Fruit fly (Drosophila melanogaster) whole organism, embryonic: Measurements from ENCODE around the gene CG10948.

Experiments used
- Abd-B ChIP-seq: fragments of 200-800 bp; sonication (Bioruptor generic); optimal IDR thresholded peaks from 2 replicates; lab custom pipeline; 2018; ENCODE audit warnings: missing biosample characterization, mild to moderate bottlenecking, missing genetic modification characterization, moderate library complexity
- Adf1 ChIP-seq: fragments of 200-800 bp; sonication (Bioruptor generic); IDR thresholded peaks from 2 replicates; pipeline ENCODE4 v1.3.6; 2022; ENCODE audit warnings: missing biosample characterization, missing genetic modification characterization
- Atf6 ChIP-seq: fragments of 200-800 bp; sonication (Bioruptor generic); IDR thresholded peaks from 2 replicates; pipeline ENCODE4 v1.3.6; 2022; ENCODE audit warnings: missing biosample characterization, missing genetic modification characterization
- Bgb ChIP-seq: fragments of 200-800 bp; sonication (Bioruptor generic); IDR thresholded peaks from 2 replicates; pipeline ENCODE4 v1.3.6; 2022; ENCODE audit warnings: missing biosample characterization, missing genetic modification characterization; ENCODE audit not compliant: partially characterized antibody
- Bteb2 ChIP-seq: fragments of 200-800 bp; sonication (Bioruptor generic); optimal IDR thresholded peaks from 2 replicates; lab custom pipeline; 2016; ENCODE audit warnings: missing biosample characterization, missing genetic modification characterization
- CG10274 ChIP-seq: fragments of 200-800 bp; sonication (Bioruptor generic); optimal IDR thresholded peaks from 3 replicates; lab custom pipeline; 2017; ENCODE audit warnings: missing biosample characterization, mild to moderate bottlenecking, missing genetic modification characterization
- CG11504 ChIP-seq: fragments of 200-800 bp; sonication (Bioruptor generic); optimal IDR thresholded peaks from 3 replicates; lab custom pipeline; 2019; ENCODE audit warnings: missing biosample characterization, mild to moderate bottlenecking, missing genetic modification characterization, moderate library complexity
- CG11560 ChIP-seq: fragments of 200-800 bp; sonication (Bioruptor generic); IDR thresholded peaks from 3 replicates; pipeline ENCODE4 v1.3.6; 2022; ENCODE audit warnings: missing biosample characterization, missing genetic modification characterization
- CG14050 ChIP-seq: fragments of 200-800 bp; sonication (Bioruptor generic); IDR thresholded peaks from 3 replicates; pipeline ENCODE4 v1.3.6; 2022; ENCODE audit warnings: missing biosample characterization, missing genetic modification characterization
- CG14710 ChIP-seq: fragments of 200-800 bp; sonication (Bioruptor generic); optimal IDR thresholded peaks from 3 replicates; lab custom pipeline; 2019; ENCODE audit warnings: missing biosample characterization, mild to moderate bottlenecking, missing genetic modification characterization, moderate library complexity
- CG14860 ChIP-seq: fragments of 200-800 bp; sonication (Bioruptor generic); IDR thresholded peaks from 3 replicates; pipeline ENCODE4 v1.3.6; 2022; ENCODE audit warnings: missing biosample characterization, missing genetic modification characterization; ENCODE audit not compliant: partially characterized antibody
- CG15073 ChIP-seq: fragments of 200-800 bp; sonication (Bioruptor generic); optimal IDR thresholded peaks from 2 replicates; lab custom pipeline; 2016; ENCODE audit warnings: missing biosample characterization, missing genetic modification characterization
- CG15479 ChIP-seq: fragments of 200-800 bp; sonication (Bioruptor generic); optimal IDR thresholded peaks from 3 replicates; lab custom pipeline; 2019; ENCODE audit warnings: missing biosample characterization, mild to moderate bottlenecking, missing genetic modification characterization, moderate library complexity
- CG17328 ChIP-seq: fragments of 200-800 bp; sonication (Bioruptor generic); IDR thresholded peaks from 2 replicates; pipeline ENCODE4 v1.3.6; 2022; ENCODE audit warnings: missing biosample characterization, missing genetic modification characterization
- CG18476 ChIP-seq: fragments of 200-800 bp; sonication (Bioruptor generic); optimal IDR thresholded peaks from 2 replicates; lab custom pipeline; 2016; ENCODE audit warnings: missing biosample characterization, mild to moderate bottlenecking, missing genetic modification characterization
- CG33557 ChIP-seq: fragments of 200-800 bp; sonication (Bioruptor generic); optimal IDR thresholded peaks from 2 replicates; lab custom pipeline; 2019; ENCODE audit warnings: missing biosample characterization, mild to moderate bottlenecking, missing genetic modification characterization, moderate library complexity
- CG3726 ChIP-seq: fragments of 200-800 bp; sonication (Bioruptor generic); IDR thresholded peaks from 3 replicates; pipeline ENCODE4, ENCODE4 v1.3.6; 2022; ENCODE audit warnings: missing biosample characterization, missing genetic modification characterization
- CG4424 ChIP-seq: fragments of 200-800 bp; sonication (Bioruptor generic); optimal IDR thresholded peaks from 3 replicates; lab custom pipeline; 2016; ENCODE audit warnings: missing biosample characterization, missing genetic modification characterization
- CG6689 ChIP-seq: fragments of 200-800 bp; sonication (Bioruptor generic); IDR thresholded peaks from 2 replicates; pipeline ENCODE4 v1.3.6; 2022; ENCODE audit warnings: missing biosample characterization, missing genetic modification characterization
- CG8765 ChIP-seq: fragments of 200-800 bp; sonication (Bioruptor generic); IDR thresholded peaks from 2 replicates; pipeline ENCODE4 v1.3.6; 2022; ENCODE audit warnings: missing biosample characterization, missing genetic modification characterization
- CG9215 ChIP-seq: fragments of 200-800 bp; sonication (Bioruptor generic); IDR thresholded peaks from 2 replicates; pipeline ENCODE4 v1.3.6; 2022; ENCODE audit warnings: missing biosample characterization, missing genetic modification characterization
- Camta ChIP-seq: fragments of 200-800 bp; sonication (Bioruptor generic); optimal IDR thresholded peaks from 2 replicates; lab custom pipeline; 2016; ENCODE audit warnings: missing biosample characterization, missing genetic modification characterization
- CkIIα-i1 ChIP-seq: fragments of 200-800 bp; sonication (Bioruptor generic); IDR thresholded peaks from 2 replicates; pipeline ENCODE4 v1.3.6; 2022; ENCODE audit warnings: missing biosample characterization, missing genetic modification characterization
- Deaf1 ChIP-seq: fragments of 200-800 bp; optimal IDR thresholded peaks from 3 replicates; lab custom pipeline; 2019; ENCODE audit warnings: missing biosample characterization, mild to moderate bottlenecking, missing genetic modification characterization, moderate library complexity
- Hr3 ChIP-seq: fragments of 200-800 bp; sonication (Bioruptor generic); optimal IDR thresholded peaks from 3 replicates; lab custom pipeline; 2016; ENCODE audit warnings: missing biosample characterization, missing genetic modification characterization
- Lpt ChIP-seq: fragments of >200 bp; optimal IDR thresholded peaks from 2 replicates; lab custom pipeline; 2018; ENCODE audit warnings: missing biosample characterization, missing genetic modification characterization
- Mad ChIP-seq: fragments of 200-800 bp; sonication (Bioruptor generic); optimal IDR thresholded peaks from 2 replicates; lab custom pipeline; 2016; ENCODE audit warnings: missing biosample characterization, missing genetic modification characterization
- Mrtf ChIP-seq: fragments of 200-800 bp; sonication (Bioruptor generic); IDR thresholded peaks from 3 replicates; pipeline ENCODE4 v1.3.6; 2022; ENCODE audit warnings: missing biosample characterization, missing genetic modification characterization
- NFAT ChIP-seq: fragments of 200-800 bp; sonication (Bioruptor generic); IDR thresholded peaks from 2 replicates; pipeline ENCODE4 v1.3.6; 2022; ENCODE audit warnings: missing biosample characterization, missing genetic modification characterization
- NfI ChIP-seq: fragments of 200-800 bp; sonication (Bioruptor generic); optimal IDR thresholded peaks from 3 replicates; lab custom pipeline; 2018; ENCODE audit warnings: missing biosample characterization, mild to moderate bottlenecking, missing genetic modification characterization, moderate library complexity
- Sry-δ ChIP-seq: fragments of 200-800 bp; sonication (Bioruptor generic); optimal IDR thresholded peaks from 2 replicates; lab custom pipeline; 2016; ENCODE audit warnings: missing biosample characterization, missing genetic modification characterization
- TFAM ChIP-seq: fragments of 200-800 bp; sonication (Bioruptor generic); optimal IDR thresholded peaks from 2 replicates; lab custom pipeline; 2017; ENCODE audit warnings: missing biosample characterization, missing genetic modification characterization, inconsistent platforms
- YL-1 ChIP-seq: fragments of 200-800 bp; sonication (Bioruptor generic); optimal IDR thresholded peaks from 3 replicates; lab custom pipeline; 2017; ENCODE audit warnings: missing biosample characterization, mild to moderate bottlenecking, missing genetic modification characterization
- cad ChIP-seq: fragments of >200 bp; optimal IDR thresholded peaks from 2 replicates; lab custom pipeline; 2017; ENCODE audit warnings: missing biosample characterization, missing genetic modification characterization
- cas ChIP-seq: fragments of 200-800 bp; sonication (Bioruptor generic); IDR thresholded peaks from 2 replicates; pipeline ENCODE4 v1.3.6; 2022; ENCODE audit warnings: missing biosample characterization, missing genetic modification characterization
- crc ChIP-seq: fragments of 200-800 bp; sonication (Bioruptor generic); optimal IDR thresholded peaks from 2 replicates; lab custom pipeline; 2016; ENCODE audit warnings: missing biosample characterization, missing genetic modification characterization
- crol ChIP-seq: fragments of 200-800 bp; sonication (Bioruptor generic); IDR thresholded peaks from 2 replicates; pipeline ENCODE4 v1.3.6; 2022; ENCODE audit warnings: missing biosample characterization, missing genetic modification characterization
- fru ChIP-seq: fragments of >200 bp; optimal IDR thresholded peaks from 2 replicates; lab custom pipeline; 2017
- gcm2 ChIP-seq: fragments of 200-800 bp; sonication (Bioruptor generic); optimal IDR thresholded peaks from 2 replicates; lab custom pipeline; 2016; ENCODE audit warnings: missing biosample characterization, missing genetic modification characterization
- her ChIP-seq: fragments of 200-800 bp; sonication (Bioruptor generic); optimal IDR thresholded peaks from 2 replicates; lab custom pipeline; 2016; ENCODE audit warnings: missing biosample characterization, missing genetic modification characterization
- lola ChIP-seq, 3 experiments: fragments of >200 bp in 2 of 3; fragments of 200-800 bp in 1 of 3; sonication (Bioruptor generic) in 1 of 3; optimal IDR thresholded peaks; 2 replicates each; lab custom pipeline; 2017 to 2019; ENCODE audit warnings: missing biosample characterization in 3 of 3, missing genetic modification characterization in 3 of 3, mild to moderate bottlenecking in 1 of 3, moderate library complexity in 1 of 3
- mam ChIP-seq: fragments of 200-800 bp; sonication (Bioruptor generic); optimal IDR thresholded peaks from 3 replicates; lab custom pipeline; 2016; ENCODE audit warnings: missing biosample characterization, missing genetic modification characterization
- p53 ChIP-seq: fragments of 200-800 bp; sonication (Bioruptor generic); optimal IDR thresholded peaks from 2 replicates; lab custom pipeline; 2016; ENCODE audit warnings: missing biosample characterization, missing genetic modification characterization
- pb ChIP-seq: fragments of 200-800 bp; sonication (Bioruptor generic); optimal IDR thresholded peaks from 3 replicates; lab custom pipeline; 2016; ENCODE audit warnings: missing biosample characterization, missing genetic modification characterization
- peb ChIP-seq: fragments of 200-800 bp; sonication (Bioruptor generic); IDR thresholded peaks from 2 replicates; pipeline ENCODE4 v1.3.6; 2022; ENCODE audit warnings: missing biosample characterization, missing genetic modification characterization
- salm ChIP-seq: fragments of 200-800 bp; sonication (Bioruptor generic); optimal IDR thresholded peaks from 2 replicates; lab custom pipeline; 2018; ENCODE audit warnings: missing biosample characterization, mild to moderate bottlenecking, missing genetic modification characterization
- sim ChIP-seq: fragments of 200-800 bp; sonication (Bioruptor generic); IDR thresholded peaks from 2 replicates; pipeline ENCODE4 v1.3.6; 2022; ENCODE audit warnings: missing biosample characterization, missing genetic modification characterization
- sisA ChIP-seq: fragments of 200-800 bp; sonication (Bioruptor generic); IDR thresholded peaks from 2 replicates; pipeline ENCODE4 v1.3.6; 2022; ENCODE audit warnings: missing biosample characterization, missing genetic modification characterization
- slp2 ChIP-seq: fragments of 200-800 bp; sonication (Bioruptor generic); optimal IDR thresholded peaks from 2 replicates; lab custom pipeline; 2016; ENCODE audit warnings: missing biosample characterization, missing genetic modification characterization
- sob ChIP-seq: fragments of 200-800 bp; sonication (Bioruptor generic); IDR thresholded peaks from 2 replicates; pipeline ENCODE4 v1.3.6; 2022; ENCODE audit warnings: missing biosample characterization, missing genetic modification characterization
- tio ChIP-seq: fragments of 200-800 bp; sonication (Bioruptor generic); optimal IDR thresholded peaks from 2 replicates; lab custom pipeline; 2017; ENCODE audit warnings: missing biosample characterization, missing genetic modification characterization, inconsistent platforms
- toy ChIP-seq: fragments of 200-800 bp; sonication (Bioruptor generic); IDR thresholded peaks from 2 replicates; pipeline ENCODE4 v1.3.6; 2022; ENCODE audit warnings: missing biosample characterization, missing genetic modification characterization
- zfh2 ChIP-seq: fragments of 200-800 bp; sonication (Bioruptor generic); optimal IDR thresholded peaks from 2 replicates; lab custom pipeline; 2016; ENCODE audit warnings: missing biosample characterization, missing genetic modification characterization

CG10948 gene

DNA sequence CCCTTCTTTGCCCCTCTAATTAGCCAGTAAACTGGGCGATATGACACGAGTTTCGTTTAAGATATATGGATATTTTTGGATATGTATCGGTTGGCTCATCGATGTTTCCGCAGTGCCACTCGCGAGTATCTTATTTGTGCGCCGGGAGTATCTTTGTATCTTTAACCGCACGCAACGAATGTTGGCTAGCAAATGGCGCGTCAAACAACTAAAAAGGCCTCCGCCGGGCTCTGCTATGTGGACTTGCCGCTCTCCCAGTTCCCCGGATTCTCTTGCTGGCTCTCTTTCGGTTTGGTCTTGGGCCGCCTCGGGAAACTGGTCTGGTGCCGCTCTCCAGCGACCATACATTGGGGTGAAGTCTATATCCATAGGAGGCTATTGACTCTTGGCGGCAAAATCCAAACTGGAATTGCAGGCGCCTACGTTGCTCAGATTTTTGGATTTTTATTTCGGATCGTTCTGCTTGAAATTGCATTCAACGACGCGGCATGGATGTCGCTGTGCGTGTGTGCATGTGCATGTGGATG lies 17.5 kb downstream of the CG10948 start (continued):
- TF ChIP-seq toy (GFP tag; lab: Robert Waterston, UW) (no peak), slp2 (no peak), sob (GFP tag; lab: Robert Waterston, UW) (no peak), YL-1 (no peak), mam (GFP tag; lab: Kevin White, UChicago) (no peak), CG9215 (GFP tag; lab: Robert Waterston, UW) (no peak), gcm2 (GFP tag; lab: Kevin White, UChicago) (no peak), zfh2 (GFP tag; lab: Kevin White, UChicago) (no peak), NfI (no peak), CG14860 (GFP tag; lab: Robert Waterston, UW) (no peak), crol (GFP tag; lab: Robert Waterston, UW) (no peak; the same call in 1 of the 2 replicates), CG15073 (GFP tag; lab: Kevin White, UChicago) (no peak), lola (GFP tag; optimal IDR thresholded peaks at IDR 0.05; lab: Kevin White, UChicago) (no peak), CkIIα-i1 (no peak), CG17328 (no peak), CG15479 (GFP tag; lab: Kevin White, UChicago) (no peak), CG4424 (GFP tag; lab: Kevin White, UChicago) (no peak), CG8765 (GFP tag; lab: Robert Waterston, UW) (no peak), her (GFP tag; lab: Kevin White, UChicago) (no peak), peb (no peak), cad (no peak), Atf6 (GFP tag; lab: Robert Waterston, UW) (peak; percentile 16; the same call in 1 of the 2 replicates), Hr3 (GFP tag; lab: Kevin White, UChicago) (no peak), salm (tag; lab: Kevin White, UChicago) (no peak), sisA (GFP tag; lab: Robert Waterston, UW) (no peak), tio (GFP tag; lab: Kevin White, UChicago) (no peak), CG10274 (no peak), pb (GFP tag; lab: Kevin White, UChicago) (no peak), Lpt (GFP tag; lab: Kevin White, UChicago) (no peak), CG11504 (tag; lab: Kevin White, UChicago) (peak; percentile 76), Abd-B (GFP tag; lab: Kevin White, UChicago) (no peak), Adf1 (GFP tag; lab: Robert Waterston, UW) (peak; percentile 5; the same call in 1 of the 2 replicates), CG6689 (no peak), CG14050 (GFP tag; lab: Robert Waterston, UW) (no peak), Bgb (GFP tag; lab: Robert Waterston, UW) (peak; percentile 42; the same call in 1 of the 2 replicates), CG33557 (GFP tag; lab: Kevin White, UChicago) (no peak), cas (GFP tag; lab: Robert Waterston, UW) (no peak), fru (lab: Kevin White, UChicago) (no peak), CG14710 (tag; lab: Kevin White, UChicago) (no peak), sim (GFP tag; lab: Robert Waterston, UW) (no peak; the same call in 1 of the 2 replicates), TFAM (GFP tag; lab: Kevin White, UChicago) (no peak), Mad (GFP tag; lab: Kevin White, UChicago) (no peak), Camta (GFP tag; lab: Kevin White, UChicago) (no peak), Mrtf (GFP tag; lab: Robert Waterston, UW) (no peak), NFAT (no peak), crc (no peak), Bteb2 (no peak), CG3726 (GFP tag; lab: Robert Waterston, UW) (no peak), CG18476 (GFP tag; lab: Kevin White, UChicago) (no peak), Deaf1 (tag; lab: Kevin White, UChicago) (peak; percentile 53), Sry-δ (GFP tag; lab: Kevin White, UChicago) (no peak), CG11560 (tag; lab: Robert Waterston, UW) (no peak), p53 (GFP tag; lab: Kevin White, UChicago) (no peak)
